Fruit fly (Drosophila melanogaster) whole organism, wandering third instar larva: ENCODE measurements around the gene Shawn.

Experiments
- Dif ChIP-seq: fragments of 200-275, 200-300 bp; sonication (Bioruptor generic); optimal IDR thresholded peaks from 2 replicates; lab custom pipeline; 2018; ENCODE audit warnings: missing biosample characterization, missing genetic modification characterization; ENCODE audit not compliant: partially characterized antibody
- Jra ChIP-seq: sonication (Bioruptor generic); optimal IDR thresholded peaks from 2 replicates; lab custom pipeline; 2016; ENCODE audit warnings: missing biosample characterization, missing genetic modification characterization
- fru ChIP-seq: fragments of 200-800 bp; sonication (Bioruptor generic); optimal IDR thresholded peaks from 3 replicates; lab custom pipeline; 2016; ENCODE audit warnings: missing biosample characterization, mild to moderate bottlenecking, missing genetic modification characterization
- sv ChIP-seq: fragments of 200-800 bp; sonication (Bioruptor generic); optimal IDR thresholded peaks from 3 replicates; lab custom pipeline; 2016; ENCODE audit warnings: missing biosample characterization, missing genetic modification characterization
- usp ChIP-seq: fragments of >200 bp; optimal IDR thresholded peaks from 2 replicates; lab custom pipeline; 2017; ENCODE audit warnings: missing biosample characterization, missing genetic modification characterization
- woc ChIP-seq: sonication (Bioruptor generic); optimal IDR thresholded peaks from 2 replicates; lab custom pipeline; 2016; ENCODE audit warnings: missing biosample characterization, mild to moderate bottlenecking, missing genetic modification characterization

DNA sequence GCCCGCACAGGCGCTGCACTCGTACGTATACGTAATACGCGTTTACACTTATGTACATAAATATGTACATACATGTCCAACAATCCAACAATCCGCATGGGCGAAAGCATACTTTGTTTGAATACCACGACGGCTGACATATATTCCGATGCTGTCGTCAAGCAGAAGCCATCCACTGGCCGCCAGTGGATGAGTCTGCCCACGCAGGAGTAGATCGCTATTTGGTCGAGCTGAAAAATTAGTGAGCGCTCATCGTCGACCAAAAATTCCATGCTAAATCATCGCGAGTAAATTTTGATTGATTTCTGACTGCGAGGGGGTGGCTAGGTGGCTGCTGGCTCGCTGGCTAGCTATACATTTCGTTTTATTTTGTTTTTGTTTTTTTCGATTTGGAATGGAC, 8.8 kb upstream of the Shawn start:
- TF ChIP-seq sv (GFP tag; lab: Kevin White, UChicago), result no peak
- no peak for TF ChIP-seq Dif (GFP tag; lab: Kevin White, UChicago)
- no peak for TF ChIP-seq Jra
- no peak for TF ChIP-seq usp (GFP tag; lab: Kevin White, UChicago)
- TF ChIP-seq woc (GFP tag; lab: Kevin White, UChicago), result no peak
- no peak for TF ChIP-seq fru (GFP tag; lab: Kevin White, UChicago)
